Fruit fly (Drosophila melanogaster) whole organism, embryonic: Measurements from ENCODE around the gene Kat60.

ENCODE experiments used
- CG1233 ChIP-seq: fragments of 200-800 bp; sonication (Bioruptor generic); optimal IDR thresholded peaks from 4 replicates; lab custom pipeline; 2018; ENCODE audit warnings: missing biosample characterization, mild to moderate bottlenecking, missing genetic modification characterization
- CG12391 ChIP-seq: fragments of 200-800 bp; sonication (Bioruptor generic); optimal IDR thresholded peaks from 3 replicates; lab custom pipeline; 2018; ENCODE audit warnings: missing biosample characterization, mild to moderate bottlenecking, missing genetic modification characterization, moderate library complexity
- CG14965 ChIP-seq: fragments of 200-800 bp; sonication (Bioruptor generic); optimal IDR thresholded peaks from 2 replicates; lab custom pipeline; 2016; ENCODE audit warnings: missing biosample characterization, missing genetic modification characterization, borderline replicate concordance
- CG17186 ChIP-seq: fragments of 200-800 bp; sonication (Bioruptor generic); optimal IDR thresholded peaks from 3 replicates; lab custom pipeline; 2017; ENCODE audit warnings: missing biosample characterization, missing genetic modification reagents, missing genetic modification characterization
- CG18011 ChIP-seq: fragments of 200-800 bp; sonication (Bioruptor generic); optimal IDR thresholded peaks from 2 replicates; lab custom pipeline; 2017; ENCODE audit warnings: missing biosample characterization, missing genetic modification characterization, mild to moderate bottlenecking, moderate library complexity, missing genotype
- CG1832 ChIP-seq: fragments of 200-800 bp; sonication (Bioruptor generic); optimal IDR thresholded peaks from 2 replicates; lab custom pipeline; 2017; ENCODE audit warnings: missing biosample characterization, mild to moderate bottlenecking, missing genetic modification characterization, inconsistent platforms
- CG31224 ChIP-seq: fragments of 200-800 bp; sonication (Bioruptor generic); IDR thresholded peaks from 2 replicates; pipeline ENCODE4 v1.3.6; 2022; ENCODE audit warnings: missing biosample characterization, missing genetic modification characterization
- CG32772 ChIP-seq: fragments of 200-800 bp; sonication (Bioruptor generic); IDR thresholded peaks from 2 replicates; pipeline ENCODE4 v1.3.6; 2022; ENCODE audit warnings: missing biosample characterization, missing genetic modification characterization
- CG3281 ChIP-seq: fragments of 200-800 bp; sonication (Bioruptor generic); optimal IDR thresholded peaks from 3 replicates; lab custom pipeline; 2017; ENCODE audit warnings: missing biosample characterization, mild to moderate bottlenecking, missing genetic modification characterization
- CG3838 ChIP-seq: fragments of 200-800 bp; sonication (Bioruptor generic); optimal IDR thresholded peaks from 3 replicates; lab custom pipeline; 2016; ENCODE audit warnings: missing biosample characterization, missing genetic modification characterization
- CG4424 ChIP-seq: fragments of 200-800 bp; sonication (Bioruptor generic); optimal IDR thresholded peaks from 3 replicates; lab custom pipeline; 2016; ENCODE audit warnings: missing biosample characterization, missing genetic modification characterization
- CG4617 ChIP-seq: fragments of 200-800 bp; sonication (Bioruptor generic); optimal IDR thresholded peaks from 3 replicates; lab custom pipeline; 2016; ENCODE audit warnings: missing biosample characterization, missing genetic modification characterization, borderline replicate concordance
- CG6254 ChIP-seq: fragments of 200-800 bp; sonication (Bioruptor generic); optimal IDR thresholded peaks from 3 replicates; lab custom pipeline; 2017; ENCODE audit warnings: mild to moderate bottlenecking, missing biosample characterization, missing genetic modification reagents, missing genetic modification characterization
- CG6689 ChIP-seq: fragments of 200-800 bp; sonication (Bioruptor generic); IDR thresholded peaks from 2 replicates; pipeline ENCODE4 v1.3.6; 2022; ENCODE audit warnings: missing biosample characterization, missing genetic modification characterization
- CG7372 ChIP-seq: fragments of 200-800 bp; sonication (Bioruptor generic); IDR thresholded peaks from 2 replicates; pipeline ENCODE4 v1.3.6; 2022; ENCODE audit warnings: missing biosample characterization, missing genetic modification characterization
- CG7963 ChIP-seq: fragments of 200-800 bp; sonication (Bioruptor generic); IDR thresholded peaks from 3 replicates; pipeline ENCODE4 v1.3.6; 2022; ENCODE audit warnings: missing biosample characterization, missing genetic modification characterization; ENCODE audit not compliant: partially characterized antibody
- CG9727 ChIP-seq: fragments of 200-800 bp; sonication (Bioruptor generic); optimal IDR thresholded peaks from 3 replicates; lab custom pipeline; 2017; ENCODE audit warnings: missing biosample characterization, mild to moderate bottlenecking, missing genetic modification characterization
- CG9876 ChIP-seq: fragments of 200-800 bp; sonication (Bioruptor generic); optimal IDR thresholded peaks from 2 replicates; lab custom pipeline; 2016; ENCODE audit warnings: missing biosample characterization, missing genetic modification characterization
- CHES-1-like ChIP-seq: fragments of 200-800 bp; sonication (Bioruptor generic); optimal IDR thresholded peaks from 2 replicates; lab custom pipeline; 2016; ENCODE audit warnings: missing biosample characterization, missing genetic modification characterization
- Doc2 ChIP-seq: fragments of 200-800 bp; sonication (Bioruptor generic); IDR thresholded peaks from 2 replicates; pipeline ENCODE4 v1.3.6; 2022; ENCODE audit warnings: missing biosample characterization, missing genetic modification characterization
- Fer2 ChIP-seq: fragments of 200-800 bp; sonication (Bioruptor generic); optimal IDR thresholded peaks from 2 replicates; lab custom pipeline; 2018; ENCODE audit warnings: missing biosample characterization, mild to moderate bottlenecking, missing genetic modification characterization, moderate library complexity
- Gsc ChIP-seq: fragments of 200-800 bp; sonication (Bioruptor generic); IDR thresholded peaks from 2 replicates; pipeline ENCODE4 v1.3.6; 2022; ENCODE audit warnings: missing biosample characterization, missing genetic modification characterization
- Lim3 ChIP-seq: fragments of 200-800 bp; sonication (Bioruptor generic); IDR thresholded peaks from 2 replicates; pipeline ENCODE4 v1.3.6; 2022; ENCODE audit warnings: missing biosample characterization, missing genetic modification characterization
- Mad ChIP-seq: fragments of 200-800 bp; sonication (Bioruptor generic); optimal IDR thresholded peaks from 2 replicates; lab custom pipeline; 2016; ENCODE audit warnings: missing biosample characterization, missing genetic modification characterization
- Med ChIP-seq: fragments of 200-800 bp; sonication (Bioruptor generic); peaks from one replicate; lab custom pipeline; 2016; ENCODE audit warnings: missing biosample characterization, missing genetic modification characterization, mild to moderate bottlenecking, inconsistent platforms, moderate library complexity
- Mrtf ChIP-seq: fragments of 200-800 bp; sonication (Bioruptor generic); IDR thresholded peaks from 3 replicates; pipeline ENCODE4 v1.3.6; 2022; ENCODE audit warnings: missing biosample characterization, missing genetic modification characterization
- Myb ChIP-seq: fragments of 200-800 bp; sonication (Bioruptor generic); optimal IDR thresholded peaks from 2 replicates; lab custom pipeline; 2016; ENCODE audit warnings: missing biosample characterization, missing genetic modification characterization
- Nf-YA ChIP-seq: fragments of 200-800 bp; sonication (Bioruptor generic); IDR thresholded peaks from 2 replicates; pipeline ENCODE4 v1.3.6; 2022; ENCODE audit warnings: missing biosample characterization, missing genetic modification characterization
- Xrp1 ChIP-seq: fragments of 200-800 bp; sonication (Bioruptor generic); IDR thresholded peaks from 2 replicates; pipeline ENCODE4 v1.3.6; 2022; ENCODE audit warnings: missing biosample characterization, missing genetic modification characterization
- YL-1 ChIP-seq: fragments of 200-800 bp; sonication (Bioruptor generic); optimal IDR thresholded peaks from 3 replicates; lab custom pipeline; 2017; ENCODE audit warnings: missing biosample characterization, mild to moderate bottlenecking, missing genetic modification characterization
- ap ChIP-seq: fragments of 200-800 bp; sonication (Bioruptor generic); IDR thresholded peaks from 2 replicates; pipeline ENCODE4 v1.3.6; 2022; ENCODE audit warnings: missing biosample characterization, missing genetic modification characterization
- ash1 ChIP-seq: fragments of 200-800 bp; sonication (Bioruptor generic); optimal IDR thresholded peaks from 2 replicates; lab custom pipeline; 2018; ENCODE audit warnings: missing biosample characterization, mild to moderate bottlenecking, missing genetic modification characterization
- az2 ChIP-seq: fragments of 200-800 bp; sonication (Bioruptor generic); optimal IDR thresholded peaks from 3 replicates; lab custom pipeline; 2016; ENCODE audit warnings: missing biosample characterization, missing genetic modification characterization
- bbx ChIP-seq: fragments of 200-800 bp; sonication (Bioruptor generic); IDR thresholded peaks from 2 replicates; pipeline ENCODE4 v1.3.6; 2022; ENCODE audit warnings: missing biosample characterization, missing genetic modification characterization; ENCODE audit not compliant: partially characterized antibody
- cato ChIP-seq: fragments of 200-800 bp; sonication (Bioruptor generic); optimal IDR thresholded peaks from 2 replicates; lab custom pipeline; 2016; ENCODE audit warnings: missing biosample characterization, missing genetic modification characterization, borderline replicate concordance
- chif ChIP-seq, 2 experiments: fragments of 200-800 bp; sonication (Bioruptor generic); optimal IDR thresholded peaks; 3 replicates each; lab custom pipeline; 2016; ENCODE audit warnings: missing biosample characterization in 2 of 2, missing genetic modification characterization in 2 of 2
- chn ChIP-seq: fragments of 200-800 bp; sonication (Bioruptor generic); optimal IDR thresholded peaks from 2 replicates; lab custom pipeline; 2016; ENCODE audit warnings: missing biosample characterization, missing genetic modification characterization
- fd64A ChIP-seq: fragments of 200-800 bp; sonication (Bioruptor generic); optimal IDR thresholded peaks from 3 replicates; lab custom pipeline; 2018; ENCODE audit warnings: missing biosample characterization, mild to moderate bottlenecking, missing genetic modification characterization
- gsb ChIP-seq: fragments of 200-800 bp; sonication (Bioruptor generic); IDR thresholded peaks from 2 replicates; pipeline ENCODE4 v1.3.6; 2022; ENCODE audit warnings: missing biosample characterization, missing genetic modification characterization
- gsb-n ChIP-seq: fragments of 200-800 bp; sonication (Bioruptor generic); optimal IDR thresholded peaks from 3 replicates; lab custom pipeline; 2018; ENCODE audit warnings: missing biosample characterization, mild to moderate bottlenecking, missing genetic modification characterization
- hth ChIP-seq: fragments of >200 bp; optimal IDR thresholded peaks from 2 replicates; lab custom pipeline; 2017; ENCODE audit warnings: inconsistent platforms
- lmd ChIP-seq: fragments of 200-800 bp; sonication (Bioruptor generic); IDR thresholded peaks from 2 replicates; pipeline ENCODE4 v1.3.6; 2022; ENCODE audit warnings: missing biosample characterization, missing genetic modification characterization
- ranshi ChIP-seq: fragments of 200-800 bp; sonication (Bioruptor generic); IDR thresholded peaks from 2 replicates; pipeline ENCODE4 v1.3.6; 2022; ENCODE audit warnings: missing biosample characterization, missing genetic modification characterization
- seq ChIP-seq: fragments of 200-800 bp; sonication (Bioruptor generic); IDR thresholded peaks from 2 replicates; pipeline ENCODE4 v1.3.6; 2022; ENCODE audit warnings: missing biosample characterization, missing genetic modification characterization
- slou ChIP-seq: fragments of 200-800 bp; sonication (Bioruptor generic); optimal IDR thresholded peaks from 3 replicates; lab custom pipeline; 2016; ENCODE audit warnings: missing biosample characterization, missing genetic modification characterization
- trh ChIP-seq: fragments of 200-800 bp; sonication (Bioruptor generic); optimal IDR thresholded peaks from 2 replicates; lab custom pipeline; 2016; ENCODE audit warnings: missing biosample characterization, missing genetic modification characterization
- twi ChIP-seq: fragments of 200-800 bp; optimal IDR thresholded peaks from 2 replicates; lab custom pipeline; 2019; ENCODE audit warnings: missing biosample characterization, mild to moderate bottlenecking, missing genetic modification characterization, moderate library complexity
- unpg ChIP-seq: fragments of 200-800 bp; sonication (Bioruptor generic); optimal IDR thresholded peaks from 3 replicates; lab custom pipeline; 2018; ENCODE audit warnings: missing biosample characterization, mild to moderate bottlenecking, missing genetic modification characterization, moderate library complexity
- zen2 ChIP-seq: fragments of 200-800 bp; sonication (Bioruptor generic); IDR thresholded peaks from 3 replicates; pipeline ENCODE4 v1.3.6; 2022; ENCODE audit warnings: missing biosample characterization, missing genetic modification characterization; ENCODE audit not compliant: partially characterized antibody

Kat60 gene

dm6 chr3R:5215334-5216307 is 16.4 kb downstream of the Kat60 start (continued):
- TF ChIP-seq zen2 (GFP tag; lab: Robert Waterston, UW) = no peak
- peak; percentile 64 for TF ChIP-seq CG3281 (GFP tag; lab: Kevin White, UChicago)
- peak; percentile 86 for TF ChIP-seq slou (GFP tag; lab: Kevin White, UChicago)
- TF ChIP-seq CG3838 (GFP tag; lab: Kevin White, UChicago) = peak; percentile 98
- TF ChIP-seq hth (lab: Kevin White, UChicago) = no peak
- TF ChIP-seq ap (GFP tag; lab: Robert Waterston, UW) = peak; percentile 93
- peak; percentile 88 for TF ChIP-seq twi (tag; lab: Kevin White, UChicago)
- no peak; the same call in 1 of the 2 replicates for TF ChIP-seq Gsc (GFP tag; lab: Robert Waterston, UW)
- peak; percentile 74 for TF ChIP-seq CG31224 (GFP tag; lab: Robert Waterston, UW)
- TF ChIP-seq Mrtf = peak; percentile 86
- TF ChIP-seq chn = peak; percentile 98
- no peak for TF ChIP-seq CG7963 (GFP tag; lab: Robert Waterston, UW)
- TF ChIP-seq CG12391 (tag; lab: Kevin White, UChicago) = peak; percentile 89
- TF ChIP-seq Xrp1 = peak; percentile 99
- TF ChIP-seq CG4617 (GFP tag; lab: Kevin White, UChicago) = peak; percentile 96
- peak; percentile 96 for TF ChIP-seq ash1 (GFP tag; lab: Kevin White, UChicago)
- no peak for TF ChIP-seq CG1832 (GFP tag; lab: Kevin White, UChicago)
- TF ChIP-seq bbx (GFP tag; lab: Robert Waterston, UW) = no peak
- TF ChIP-seq Doc2 (GFP tag; lab: Robert Waterston, UW) = no peak
- peak; percentile 99 for TF ChIP-seq trh
- peak; percentile 100 for TF ChIP-seq fd64A
- TF ChIP-seq CG14965 (GFP tag; lab: Kevin White, UChicago) = peak; percentile 95
- TF ChIP-seq Fer2 (tag; lab: Kevin White, UChicago) = peak; percentile 67
- peak; percentile 76 for TF ChIP-seq CG18011 (GFP tag; lab: Kevin White, UChicago)
- peak; percentile 98 for TF ChIP-seq CG17186 (GFP tag; lab: Kevin White, UChicago)
- TF ChIP-seq CG7372 (GFP tag; lab: Robert Waterston, UW) = peak; percentile 65
- TF ChIP-seq CG32772 (GFP tag; lab: Robert Waterston, UW) = peak; percentile 86
- TF ChIP-seq Lim3 = peak; percentile 78; the same call in 1 of the 2 replicates
- peak; percentile 63 for TF ChIP-seq lmd (GFP tag; lab: Robert Waterston, UW)
- peak; percentile 97 for TF ChIP-seq CG6254 (GFP tag; lab: Kevin White, UChicago)
- peak; percentile 99 for TF ChIP-seq Med (GFP tag; lab: Kevin White, UChicago)
- peak; percentile 93 for TF ChIP-seq unpg
- peak; percentile 97 for TF ChIP-seq Nf-YA (GFP tag; lab: Robert Waterston, UW)
- peak; percentile 99 for TF ChIP-seq CG1233 (GFP tag; lab: Kevin White, UChicago)
- TF ChIP-seq YL-1 = peak; percentile 99
- peak; percentile 100 for TF ChIP-seq CG9727 (GFP tag; lab: Kevin White, UChicago)
- TF ChIP-seq ranshi (GFP tag; lab: Robert Waterston, UW) = peak; percentile 94
- peak; percentile 97 for TF ChIP-seq cato (GFP tag; lab: Kevin White, UChicago)
- peak; percentile 99 for TF ChIP-seq Mad
- TF ChIP-seq gsb (GFP tag; lab: Robert Waterston, UW) = peak; percentile 31; the same call in 1 of the 2 replicates
- peak; percentile 82 for TF ChIP-seq Myb (GFP tag; lab: Kevin White, UChicago)
- TF ChIP-seq az2 (GFP tag; lab: Kevin White, UChicago) = peak; percentile 93
- peak; percentile 94 for TF ChIP-seq CG6689
- peak; percentile 99 for TF ChIP-seq gsb-n (tag; lab: Kevin White, UChicago)
- TF ChIP-seq chif (GFP tag; optimal IDR thresholded peaks at IDR 0.05; lab: Kevin White, UChicago) = peak; percentile 99
- peak; percentile 98 for TF ChIP-seq CHES-1-like (GFP tag; lab: Kevin White, UChicago)
- TF ChIP-seq CG9876 = peak; percentile 98
- TF ChIP-seq seq (GFP tag; lab: Robert Waterston, UW) = peak; percentile 88
- TF ChIP-seq CG4424 (GFP tag; lab: Kevin White, UChicago) = peak; percentile 96
